Worm (Caenorhabditis elegans): ENCODE measurements around the gene dpr-1.

DNA sequence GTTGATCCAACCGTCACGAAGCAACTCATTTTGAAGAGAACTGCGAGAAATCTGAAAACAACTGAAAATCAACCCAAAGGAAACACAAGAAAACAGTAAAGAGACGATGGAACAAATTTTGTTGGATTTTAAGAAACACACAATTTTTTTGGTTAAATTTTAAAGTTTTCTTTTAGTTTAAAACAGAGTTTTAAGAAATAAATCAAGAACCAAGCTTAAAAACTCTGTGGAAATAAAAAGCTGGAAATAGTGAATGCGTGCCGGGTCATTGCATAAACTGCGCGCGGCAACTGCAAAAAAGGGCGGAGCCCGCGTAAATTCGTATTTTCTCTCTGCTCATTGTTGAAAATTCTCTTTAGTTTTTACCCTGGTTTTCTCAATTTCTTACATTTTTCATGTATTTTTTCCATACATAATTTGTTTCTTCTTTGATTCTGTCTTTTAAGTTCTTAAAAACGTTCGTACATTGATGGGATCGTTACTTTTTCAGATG, 20.0 kb upstream of the dpr-1 start, which contains the start of the genes algn-13 and R10D12.13:
- TF ChIP-seq ztf-22 (GFP tag; optimal IDR thresholded peaks at IDR 0.05) = no peak
- TF ChIP-seq T07F8.4 (tag; optimal IDR thresholded peaks at IDR 0.05) = no peak
